Fruit fly (Drosophila melanogaster) whole organism, embryonic: ENCODE measurements around the gene CG13613.

Source experiments
- Bdp1 ChIP-seq: fragments of 200-800 bp; sonication (Bioruptor generic); optimal IDR thresholded peaks from 3 replicates; lab custom pipeline; 2016; ENCODE audit warnings: missing biosample characterization, missing genetic modification characterization
- C15 ChIP-seq: fragments of 200-800 bp; sonication (Bioruptor generic); IDR thresholded peaks from 3 replicates; pipeline ENCODE4 v1.3.6; 2022; ENCODE audit warnings: missing biosample characterization, missing genetic modification characterization
- CG10209 ChIP-seq: fragments of 200-800 bp; sonication (Bioruptor generic); optimal IDR thresholded peaks from 3 replicates; lab custom pipeline; 2017; ENCODE audit warnings: missing biosample characterization, mild to moderate bottlenecking, missing genetic modification characterization, missing genetic modification reagents
- CG11093 ChIP-seq: fragments of 200-800 bp; sonication (Bioruptor generic); IDR thresholded peaks from 3 replicates; pipeline ENCODE4 v1.3.6; 2022; ENCODE audit warnings: missing biosample characterization, missing genetic modification characterization
- CG12155 ChIP-seq: fragments of 200-800 bp; sonication (Bioruptor generic); optimal IDR thresholded peaks from 3 replicates; lab custom pipeline; 2016; ENCODE audit warnings: missing biosample characterization, missing genetic modification characterization
- CG14014 ChIP-seq: fragments of 200-800 bp; sonication (Bioruptor generic); IDR thresholded peaks from 2 replicates; pipeline ENCODE4 v1.3.6; 2022; ENCODE audit warnings: missing biosample characterization, missing genetic modification characterization
- CG15479 ChIP-seq: fragments of 200-800 bp; sonication (Bioruptor generic); optimal IDR thresholded peaks from 3 replicates; lab custom pipeline; 2019; ENCODE audit warnings: missing biosample characterization, mild to moderate bottlenecking, missing genetic modification characterization, moderate library complexity
- CG15514 ChIP-seq: fragments of 200-800 bp; sonication (Bioruptor generic); optimal IDR thresholded peaks from 3 replicates; lab custom pipeline; 2017; ENCODE audit warnings: missing biosample characterization, missing genetic modification characterization, mild to moderate bottlenecking, moderate library complexity, missing genetic modification reagents
- CG18476 ChIP-seq: fragments of 200-800 bp; sonication (Bioruptor generic); optimal IDR thresholded peaks from 2 replicates; lab custom pipeline; 2016; ENCODE audit warnings: missing biosample characterization, mild to moderate bottlenecking, missing genetic modification characterization
- CG18764 ChIP-seq: fragments of 200-800 bp; sonication (Bioruptor generic); optimal IDR thresholded peaks from 3 replicates; lab custom pipeline; 2016; ENCODE audit warnings: missing biosample characterization, missing genetic modification characterization
- CG2120 ChIP-seq: fragments of 200-800 bp; sonication (Bioruptor generic); optimal IDR thresholded peaks from 3 replicates; lab custom pipeline; 2016; ENCODE audit warnings: missing biosample characterization, missing genetic modification characterization
- CG2678 ChIP-seq: fragments of 200-800 bp; sonication (Bioruptor generic); optimal IDR thresholded peaks from 3 replicates; lab custom pipeline; 2019; ENCODE audit warnings: missing biosample characterization, mild to moderate bottlenecking, missing genetic modification characterization, moderate library complexity
- CG31388 ChIP-seq: fragments of 200-800 bp; sonication (Bioruptor generic); optimal IDR thresholded peaks from 2 replicates; lab custom pipeline; 2016; ENCODE audit warnings: missing biosample characterization, missing genetic modification characterization
- CG4854 ChIP-seq: fragments of 200-800 bp; sonication (Bioruptor generic); optimal IDR thresholded peaks from 2 replicates; lab custom pipeline; 2016; ENCODE audit warnings: missing biosample characterization, missing genetic modification characterization, inconsistent platforms
- CG6254 ChIP-seq: fragments of 200-800 bp; sonication (Bioruptor generic); optimal IDR thresholded peaks from 3 replicates; lab custom pipeline; 2017; ENCODE audit warnings: mild to moderate bottlenecking, missing biosample characterization, missing genetic modification reagents, missing genetic modification characterization
- CG6654 ChIP-seq: fragments of 200-800 bp; sonication (Bioruptor generic); optimal IDR thresholded peaks from 2 replicates; lab custom pipeline; 2017; ENCODE audit warnings: missing biosample characterization, mild to moderate bottlenecking, missing genetic modification characterization
- CG9797 ChIP-seq: fragments of 200-800 bp; sonication (Bioruptor generic); optimal IDR thresholded peaks from 3 replicates; lab custom pipeline; 2018; ENCODE audit warnings: missing biosample characterization, mild to moderate bottlenecking, missing genetic modification characterization
- CG9876 ChIP-seq: fragments of 200-800 bp; sonication (Bioruptor generic); optimal IDR thresholded peaks from 2 replicates; lab custom pipeline; 2016; ENCODE audit warnings: missing biosample characterization, missing genetic modification characterization
- CG9932 ChIP-seq: fragments of 200-800 bp; sonication (Bioruptor generic); IDR thresholded peaks from 2 replicates; pipeline ENCODE4 v1.3.6; 2022; ENCODE audit warnings: missing biosample characterization, missing genetic modification characterization
- Chrac-16 ChIP-seq: fragments of 200-800 bp; sonication (Bioruptor generic); optimal IDR thresholded peaks from 3 replicates; lab custom pipeline; 2016; ENCODE audit warnings: missing biosample characterization, missing genetic modification characterization
- D19A ChIP-seq: fragments of 200-800 bp; optimal IDR thresholded peaks from 3 replicates; lab custom pipeline; 2019; ENCODE audit warnings: missing biosample characterization, mild to moderate bottlenecking, missing genetic modification characterization, moderate library complexity
- Elba2 ChIP-seq: fragments of 200-800 bp; sonication (Bioruptor generic); optimal IDR thresholded peaks from 3 replicates; lab custom pipeline; 2016; ENCODE audit warnings: missing biosample characterization, missing genetic modification characterization
- Fer3 ChIP-seq: fragments of 200-800 bp; sonication (Bioruptor generic); optimal IDR thresholded peaks from 2 replicates; lab custom pipeline; 2018; ENCODE audit warnings: missing biosample characterization, mild to moderate bottlenecking, missing genetic modification characterization, moderate library complexity
- Hmr ChIP-seq: fragments of 200-800 bp; sonication (Bioruptor generic); optimal IDR thresholded peaks from 3 replicates; lab custom pipeline; 2017; ENCODE audit warnings: mild to moderate bottlenecking, missing biosample characterization, missing genetic modification reagents, missing genetic modification characterization
- Hsf ChIP-seq: fragments of 200-800 bp; sonication (Bioruptor generic); optimal IDR thresholded peaks from 3 replicates; lab custom pipeline; 2016; ENCODE audit warnings: missing biosample characterization, missing genetic modification characterization
- Lim3 ChIP-seq: fragments of 200-800 bp; sonication (Bioruptor generic); IDR thresholded peaks from 2 replicates; pipeline ENCODE4 v1.3.6; 2022; ENCODE audit warnings: missing biosample characterization, missing genetic modification characterization
- NC2β ChIP-seq: fragments of 200-800 bp; sonication (Bioruptor generic); optimal IDR thresholded peaks from 2 replicates; lab custom pipeline; 2016; ENCODE audit warnings: missing biosample characterization, missing genetic modification characterization
- Pdp1 ChIP-seq, 2 experiments: fragments of 200-800 bp; sonication (Bioruptor generic); optimal IDR thresholded peaks; 3 replicates each; lab custom pipeline; 2016; ENCODE audit warnings: missing biosample characterization in 2 of 2, missing genetic modification characterization in 2 of 2, mild to moderate bottlenecking in 1 of 2, moderate library complexity in 1 of 2
- Ptx1 ChIP-seq: fragments of 200-800 bp; sonication (Bioruptor generic); IDR thresholded peaks from 2 replicates; pipeline ENCODE4 v1.3.6; 2022; ENCODE audit warnings: missing biosample characterization, missing genetic modification characterization
- Ravus ChIP-seq: fragments of 200-800 bp; sonication (Bioruptor generic); IDR thresholded peaks from 2 replicates; pipeline ENCODE4 v1.3.6; 2022; ENCODE audit warnings: missing biosample characterization, missing genetic modification characterization
- Ssrp ChIP-seq: fragments of 200-800 bp; sonication (Bioruptor generic); optimal IDR thresholded peaks from 2 replicates; lab custom pipeline; 2018; ENCODE audit warnings: missing biosample characterization, mild to moderate bottlenecking, missing genetic modification characterization, moderate library complexity
- ap ChIP-seq: fragments of 200-800 bp; sonication (Bioruptor generic); IDR thresholded peaks from 2 replicates; pipeline ENCODE4 v1.3.6; 2022; ENCODE audit warnings: missing biosample characterization, missing genetic modification characterization
- btn ChIP-seq: fragments of 200-800 bp; sonication (Bioruptor generic); optimal IDR thresholded peaks from 2 replicates; lab custom pipeline; 2016; ENCODE audit warnings: missing biosample characterization, missing genetic modification characterization
- emc ChIP-seq: fragments of 200-800 bp; sonication (Bioruptor generic); optimal IDR thresholded peaks from 2 replicates; lab custom pipeline; 2016; ENCODE audit warnings: missing biosample characterization, missing genetic modification characterization
- fu2 ChIP-seq: fragments of 200-800 bp; sonication (Bioruptor generic); optimal IDR thresholded peaks from 2 replicates; lab custom pipeline; 2016; ENCODE audit warnings: missing biosample characterization, missing genetic modification characterization
- jigr1 ChIP-seq: fragments of 200-800 bp; sonication (Bioruptor generic); IDR thresholded peaks from 3 replicates; pipeline ENCODE4 v1.3.6; 2022; ENCODE audit warnings: missing biosample characterization, missing genetic modification characterization
- ken ChIP-seq: fragments of 200-800 bp; sonication (Bioruptor generic); IDR thresholded peaks from 3 replicates; pipeline ENCODE4 v1.3.6; 2022; ENCODE audit warnings: missing biosample characterization, missing genetic modification characterization
- kni ChIP-seq: fragments of 200-800 bp; sonication (Bioruptor generic); optimal IDR thresholded peaks from 3 replicates; lab custom pipeline; 2017; ENCODE audit warnings: mild to moderate bottlenecking, missing biosample characterization, missing genetic modification reagents, missing genetic modification characterization
- luna ChIP-seq: fragments of 200-800 bp; sonication (Bioruptor generic); optimal IDR thresholded peaks from 2 replicates; lab custom pipeline; 2016; ENCODE audit warnings: missing biosample characterization, missing genetic modification characterization
- odd ChIP-seq: fragments of 200-800 bp; sonication (Bioruptor generic); optimal IDR thresholded peaks from 2 replicates; lab custom pipeline; 2017; ENCODE audit warnings: missing biosample characterization, mild to moderate bottlenecking, missing genetic modification characterization
- pzg ChIP-seq: fragments of 200-800 bp; sonication (Bioruptor generic); optimal IDR thresholded peaks from 3 replicates; lab custom pipeline; 2018; ENCODE audit warnings: missing biosample characterization, mild to moderate bottlenecking, missing genetic modification characterization, moderate library complexity
- ro ChIP-seq: fragments of 200-800 bp; sonication (Bioruptor generic); IDR thresholded peaks from 2 replicates; pipeline ENCODE4 v1.3.6; 2022; ENCODE audit warnings: missing biosample characterization, missing genetic modification characterization
- sd ChIP-seq: fragments of 200-800 bp; sonication (Bioruptor generic); optimal IDR thresholded peaks from 3 replicates; lab custom pipeline; 2018; ENCODE audit warnings: missing biosample characterization, mild to moderate bottlenecking, missing genetic modification characterization, moderate library complexity
- seq ChIP-seq: fragments of 200-800 bp; sonication (Bioruptor generic); IDR thresholded peaks from 2 replicates; pipeline ENCODE4 v1.3.6; 2022; ENCODE audit warnings: missing biosample characterization, missing genetic modification characterization
- slbo ChIP-seq: fragments of 200-800 bp; sonication (Bioruptor generic); IDR thresholded peaks from 2 replicates; pipeline ENCODE4 v1.3.6; 2022; ENCODE audit warnings: missing biosample characterization, missing genetic modification characterization
- so ChIP-seq: fragments of 200-800 bp; sonication (Bioruptor generic); IDR thresholded peaks from 3 replicates; pipeline ENCODE4 v1.3.6; 2022; ENCODE audit warnings: missing biosample characterization, missing genetic modification characterization
- trh ChIP-seq: fragments of 200-800 bp; sonication (Bioruptor generic); optimal IDR thresholded peaks from 2 replicates; lab custom pipeline; 2016; ENCODE audit warnings: missing biosample characterization, missing genetic modification characterization
- twi ChIP-seq: fragments of 200-800 bp; optimal IDR thresholded peaks from 2 replicates; lab custom pipeline; 2019; ENCODE audit warnings: missing biosample characterization, mild to moderate bottlenecking, missing genetic modification characterization, moderate library complexity
- unc-4 ChIP-seq: fragments of 200-800 bp; sonication (Bioruptor generic); IDR thresholded peaks from 2 replicates; pipeline ENCODE4 v1.3.6; 2022; ENCODE audit warnings: missing biosample characterization, missing genetic modification characterization; ENCODE audit not compliant: partially characterized antibody
- zfh1 ChIP-seq: fragments of 200-800 bp; sonication (Bioruptor generic); IDR thresholded peaks from 3 replicates; pipeline ENCODE4 v1.3.6; 2022; ENCODE audit warnings: missing biosample characterization, missing genetic modification characterization

The CG13613 gene

DNA sequence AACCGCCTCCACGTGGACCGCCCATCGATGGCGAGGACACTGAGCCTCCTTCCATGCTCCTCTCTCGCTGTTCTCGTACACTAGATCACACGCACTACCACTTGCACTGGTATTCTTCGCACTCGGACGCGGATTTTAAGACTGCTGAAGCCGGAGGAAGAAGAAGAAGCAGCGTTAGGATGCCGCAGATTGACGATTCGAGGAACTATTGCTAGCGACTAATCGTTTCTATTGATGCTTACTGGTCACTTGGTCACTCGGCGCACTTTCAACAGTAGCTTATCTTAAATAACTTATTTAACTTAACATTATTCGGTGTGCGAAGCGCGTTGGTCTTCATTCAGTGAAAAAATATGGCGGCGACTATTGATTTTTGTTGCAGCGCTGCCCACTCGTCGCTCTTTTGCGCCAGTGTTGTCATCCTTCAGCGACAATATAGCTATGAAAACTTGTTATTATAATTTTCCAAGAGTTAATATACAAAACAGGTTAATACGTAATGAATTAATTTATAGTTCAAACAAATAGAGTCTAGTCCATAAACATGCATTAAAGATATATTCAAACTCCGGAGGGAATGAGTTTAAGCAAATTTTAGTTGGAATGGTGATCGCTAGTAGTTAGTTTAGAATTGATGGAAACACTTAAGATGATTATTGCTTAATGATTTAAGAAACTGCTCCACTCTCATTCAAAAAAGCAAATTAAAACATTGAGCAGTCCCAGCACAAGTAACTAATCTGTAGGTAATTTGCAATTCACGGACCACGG, 16.7 kb upstream of the CG13613 start, which contains the start of the genes CG5746 and CG6454 (continued):
- TF ChIP-seq Hsf (GFP tag; lab: Kevin White, UChicago) (peak; percentile 71), unc-4 (no peak), trh (GFP tag; lab: Kevin White, UChicago) (no peak), CG31388 (GFP tag; lab: Kevin White, UChicago) (no peak), Fer3 (no peak), Bdp1 (peak; percentile 5), fu2 (GFP tag; lab: Kevin White, UChicago) (peak; percentile 58), Ptx1 (peak; percentile 61), CG15479 (GFP tag; lab: Kevin White, UChicago) (no peak), sd (no peak), C15 (GFP tag; lab: Robert Waterston, UW) (no peak), btn (GFP tag; lab: Kevin White, UChicago) (no peak), Chrac-16 (GFP tag; lab: Kevin White, UChicago) (peak; percentile 64), CG11093 (GFP tag; lab: Robert Waterston, UW) (no peak), ap (GFP tag; lab: Robert Waterston, UW) (no peak), CG18476 (peak; percentile 41), ken (GFP tag; lab: Robert Waterston, UW) (no peak), odd (no peak), CG2120 (GFP tag; lab: Kevin White, UChicago) (peak; percentile 82), Ssrp (tag; lab: Kevin White, UChicago) (peak; percentile 58), CG10209 (no peak), pzg (GFP tag; lab: Kevin White, UChicago) (peak; percentile 48), NC2β (GFP tag; lab: Kevin White, UChicago) (peak; percentile 16), CG4854 (GFP tag; lab: Kevin White, UChicago) (no peak), CG9876 (GFP tag; lab: Kevin White, UChicago) (no peak), CG14014 (GFP tag; lab: Robert Waterston, UW) (0 out of 2 replicates have a peak, but pooled peaks have one; percentile 25), CG2678 (no peak), Elba2 (GFP tag; lab: Kevin White, UChicago) (peak; percentile 10), CG9932 (GFP tag; lab: Robert Waterston, UW) (no peak), Pdp1 (GFP tag; optimal IDR thresholded peaks at IDR 0.05; lab: Kevin White, UChicago) (peak; percentile 53 to 64), so (GFP tag; lab: Robert Waterston, UW) (no peak), emc (GFP tag; lab: Kevin White, UChicago) (no peak), CG15514 (GFP tag; lab: Kevin White, UChicago) (peak; percentile 33), zfh1 (GFP tag; lab: Robert Waterston, UW) (peak; percentile 35; the same call in 1 of the 3 replicates), luna (GFP tag; lab: Kevin White, UChicago) (no peak), kni (GFP tag; lab: Kevin White, UChicago) (no peak), ro (GFP tag; lab: Robert Waterston, UW) (no peak), CG9797 (GFP tag; lab: Kevin White, UChicago) (peak; percentile 61), CG6654 (GFP tag; lab: Kevin White, UChicago) (no peak), slbo (GFP tag; lab: Robert Waterston, UW) (peak; percentile 70), twi (tag; lab: Kevin White, UChicago) (no peak), CG6254 (no peak), Lim3 (no peak), D19A (no peak), CG12155 (GFP tag; lab: Kevin White, UChicago) (peak; percentile 64), seq (GFP tag; lab: Robert Waterston, UW) (no peak), Ravus (GFP tag; lab: Robert Waterston, UW) (no peak), jigr1 (peak; percentile 34; the same call in 1 of the 3 replicates), CG18764 (GFP tag; lab: Kevin White, UChicago) (peak; percentile 35), Hmr (GFP tag; lab: Kevin White, UChicago) (no peak)
